Worm (Caenorhabditis elegans) whole organism, midembryonic: ENCODE data around the gene bec-1.

Experiments used
- cog-1 ChIP-seq: sonication (generic microtip); optimal IDR thresholded peaks from 2 replicates; lab custom pipeline; 2016; ENCODE audit warnings: missing genetic modification characterization, missing compliant biosample characterization
- flt-1 ChIP-seq: fragments of 200-800 bp; sonication (Bioruptor generic); IDR thresholded peaks from 2 replicates; pipeline ENCODE4 v1.3.6; 2022; ENCODE audit warnings: missing genetic modification characterization, missing compliant biosample characterization
- klf-2 ChIP-seq: fragments of 200-800 bp; sonication (Bioruptor generic); conservative IDR thresholded peaks from 2 replicates; pipeline ENCODE4 v1.3.6; 2022; ENCODE audit warnings: missing genetic modification reagents, missing genetic modification characterization, missing compliant biosample characterization
- med-1 ChIP-seq: sonication (generic microtip); optimal IDR thresholded peaks from 2 replicates; lab custom pipeline; 2017; ENCODE audit warnings: missing genetic modification characterization, mild to moderate bottlenecking, missing compliant biosample characterization, antibody characterized with exemption, missing genetic modification reagents; ENCODE audit not compliant: insufficient read depth
- ref-1 ChIP-seq: fragments of 200-800 bp; sonication (Bioruptor generic); conservative IDR thresholded peaks from 2 replicates; pipeline ENCODE4 v1.3.6; 2022; ENCODE audit warnings: missing genetic modification reagents, missing genetic modification characterization, missing compliant biosample characterization
- tab-1 ChIP-seq: fragments of 200-800 bp; sonication (Bioruptor generic); IDR thresholded peaks from 2 replicates; pipeline ENCODE4 v1.3.6; 2022; ENCODE audit warnings: missing genetic modification characterization, missing compliant biosample characterization
- ztf-23 ChIP-seq: fragments of 200-800 bp; sonication (Bioruptor generic); IDR thresholded peaks from 2 replicates; pipeline ENCODE4 v1.3.6; 2022; ENCODE audit warnings: missing genetic modification reagents, missing genetic modification characterization, missing compliant biosample characterization
- ztf-29 ChIP-seq: fragments of 200-800 bp; sonication (Bioruptor generic); IDR thresholded peaks from 2 replicates; pipeline ENCODE4 v1.3.6; 2022; ENCODE audit warnings: missing genetic modification reagents, missing genetic modification characterization, missing compliant biosample characterization

DNA sequence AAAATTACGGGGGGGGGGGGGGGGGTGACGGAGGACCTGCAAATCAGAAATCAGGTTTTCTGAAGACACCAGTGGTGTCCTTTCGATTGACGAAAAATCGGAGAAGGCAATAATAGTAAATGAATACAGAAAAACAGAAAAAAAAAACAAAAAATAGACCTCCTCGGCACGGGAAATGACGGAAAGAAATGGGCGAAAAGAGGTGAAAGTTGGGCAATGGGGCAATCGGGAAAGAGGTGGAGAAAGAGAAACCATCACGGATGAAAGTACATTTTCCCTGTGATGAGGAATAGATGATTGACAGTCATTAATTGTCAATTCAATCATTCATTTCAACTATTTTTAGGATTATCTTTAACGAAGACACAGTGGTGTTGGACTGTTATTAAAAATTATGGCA, 39.7 kb upstream of the bec-1 start:
- TF ChIP-seq flt-1 = no peak
- no peak for TF ChIP-seq cog-1 (tag; lab: Kevin White, UChicago)
- TF ChIP-seq ref-1 = no peak
- TF ChIP-seq med-1 (GFP tag; lab: Kevin White, UChicago) = no peak
- TF ChIP-seq klf-2 (GFP tag; lab: Robert Waterston, UW) = no peak
- no peak for TF ChIP-seq ztf-23 (GFP tag; lab: Robert Waterston, UW)
- no peak for TF ChIP-seq tab-1 (GFP tag; lab: Robert Waterston, UW)
- no peak for TF ChIP-seq ztf-29
